Fruit fly (Drosophila melanogaster) whole organism, embryonic: ENCODE data around the gene Sfp23F.

Source experiments
- CG10209 ChIP-seq: fragments of 200-800 bp; sonication (Bioruptor generic); optimal IDR thresholded peaks from 3 replicates; lab custom pipeline; 2017; ENCODE audit warnings: missing biosample characterization, mild to moderate bottlenecking, missing genetic modification characterization, missing genetic modification reagents
- CG10959 ChIP-seq: fragments of 200-800 bp; sonication (Bioruptor generic); IDR thresholded peaks from 2 replicates; pipeline ENCODE4 v1.3.6; 2022; ENCODE audit warnings: missing biosample characterization, missing genetic modification characterization
- CG10979 ChIP-seq: fragments of 200-800 bp; sonication (Bioruptor generic); optimal IDR thresholded peaks from 2 replicates; lab custom pipeline; 2018; ENCODE audit warnings: missing biosample characterization, mild to moderate bottlenecking, missing genetic modification characterization, moderate library complexity
- CG11560 ChIP-seq: fragments of 200-800 bp; sonication (Bioruptor generic); IDR thresholded peaks from 3 replicates; pipeline ENCODE4 v1.3.6; 2022; ENCODE audit warnings: missing biosample characterization, missing genetic modification characterization
- CG1529 ChIP-seq: fragments of 200-800 bp; sonication (Bioruptor generic); optimal IDR thresholded peaks from 3 replicates; lab custom pipeline; 2018; ENCODE audit warnings: missing biosample characterization, missing genetic modification characterization
- CG16779 ChIP-seq: fragments of 200-800 bp; sonication (Bioruptor generic); IDR thresholded peaks from 2 replicates; pipeline ENCODE4 v1.3.6; 2022; ENCODE audit warnings: missing biosample characterization, missing genetic modification characterization
- CG33557 ChIP-seq: fragments of 200-800 bp; sonication (Bioruptor generic); optimal IDR thresholded peaks from 2 replicates; lab custom pipeline; 2019; ENCODE audit warnings: missing biosample characterization, mild to moderate bottlenecking, missing genetic modification characterization, moderate library complexity
- CG34376 ChIP-seq: fragments of 200-800 bp; sonication (Bioruptor generic); optimal IDR thresholded peaks from 2 replicates; lab custom pipeline; 2018; ENCODE audit warnings: missing biosample characterization, mild to moderate bottlenecking, missing genetic modification characterization
- CG5180 ChIP-seq: fragments of 200-800 bp; sonication (Bioruptor generic); optimal IDR thresholded peaks from 3 replicates; lab custom pipeline; 2017; ENCODE audit warnings: missing biosample characterization, missing genetic modification characterization, mild to moderate bottlenecking, moderate library complexity, missing genetic modification reagents
- CG6254 ChIP-seq: fragments of 200-800 bp; sonication (Bioruptor generic); optimal IDR thresholded peaks from 3 replicates; lab custom pipeline; 2017; ENCODE audit warnings: mild to moderate bottlenecking, missing biosample characterization, missing genetic modification reagents, missing genetic modification characterization
- CG7745 ChIP-seq: fragments of 200-800 bp; sonication (Bioruptor generic); optimal IDR thresholded peaks from 2 replicates; lab custom pipeline; 2018; ENCODE audit warnings: missing biosample characterization, mild to moderate bottlenecking, missing genetic modification characterization, moderate library complexity
- CG9437 ChIP-seq: fragments of 200-800 bp; sonication (Bioruptor generic); optimal IDR thresholded peaks from 2 replicates; lab custom pipeline; 2018; ENCODE audit warnings: missing biosample characterization, mild to moderate bottlenecking, missing genetic modification characterization
- CG9932 ChIP-seq: fragments of 200-800 bp; sonication (Bioruptor generic); IDR thresholded peaks from 2 replicates; pipeline ENCODE4 v1.3.6; 2022; ENCODE audit warnings: missing biosample characterization, missing genetic modification characterization
- CHES-1-like ChIP-seq: fragments of 200-800 bp; sonication (Bioruptor generic); optimal IDR thresholded peaks from 2 replicates; lab custom pipeline; 2016; ENCODE audit warnings: missing biosample characterization, missing genetic modification characterization
- CTCF ChIP-seq: fragments of 200-800 bp; sonication (Bioruptor generic); optimal IDR thresholded peaks from 2 replicates; lab custom pipeline; 2017; ENCODE audit warnings: missing biosample characterization, mild to moderate bottlenecking, missing genetic modification characterization, moderate library complexity
- Camta ChIP-seq: fragments of 200-800 bp; sonication (Bioruptor generic); optimal IDR thresholded peaks from 2 replicates; lab custom pipeline; 2016; ENCODE audit warnings: missing biosample characterization, missing genetic modification characterization
- ERR ChIP-seq: fragments of 200-800 bp; sonication (Bioruptor generic); optimal IDR thresholded peaks from 2 replicates; lab custom pipeline; 2016; ENCODE audit warnings: missing biosample characterization, missing genetic modification characterization
- Hsf ChIP-seq: fragments of 200-800 bp; sonication (Bioruptor generic); optimal IDR thresholded peaks from 3 replicates; lab custom pipeline; 2016; ENCODE audit warnings: missing biosample characterization, missing genetic modification characterization
- Meics ChIP-seq: fragments of 200-800 bp; sonication (Bioruptor generic); optimal IDR thresholded peaks from 2 replicates; lab custom pipeline; 2017; ENCODE audit warnings: missing biosample characterization, mild to moderate bottlenecking, missing genetic modification characterization
- NC2α ChIP-seq: fragments of 200-800 bp; sonication (Bioruptor generic); optimal IDR thresholded peaks from 2 replicates; lab custom pipeline; 2016; ENCODE audit warnings: missing biosample characterization, missing genetic modification characterization
- Neu2 ChIP-seq: fragments of 200-800 bp; sonication (Bioruptor generic); optimal IDR thresholded peaks from 3 replicates; lab custom pipeline; 2016; ENCODE audit warnings: missing biosample characterization, missing genetic modification characterization, borderline replicate concordance
- NfI ChIP-seq: fragments of 200-800 bp; sonication (Bioruptor generic); optimal IDR thresholded peaks from 3 replicates; lab custom pipeline; 2018; ENCODE audit warnings: missing biosample characterization, mild to moderate bottlenecking, missing genetic modification characterization, moderate library complexity
- Oaz ChIP-seq: fragments of 200-800 bp; sonication (Bioruptor generic); IDR thresholded peaks from 2 replicates; pipeline ENCODE4 v1.3.6; 2022; ENCODE audit warnings: missing biosample characterization, missing genetic modification characterization
- PHDP ChIP-seq: fragments of 200-800 bp; sonication (Bioruptor generic); optimal IDR thresholded peaks from 3 replicates; lab custom pipeline; 2018; ENCODE audit warnings: missing biosample characterization, mild to moderate bottlenecking, missing genetic modification characterization, moderate library complexity
- Ptx1 ChIP-seq: fragments of 200-800 bp; sonication (Bioruptor generic); IDR thresholded peaks from 2 replicates; pipeline ENCODE4 v1.3.6; 2022; ENCODE audit warnings: missing biosample characterization, missing genetic modification characterization
- Rfx ChIP-seq: fragments of 200-800 bp; sonication (Bioruptor generic); IDR thresholded peaks from 2 replicates; pipeline ENCODE4 v1.3.6; 2022; ENCODE audit warnings: missing biosample characterization, missing genetic modification characterization
- Six4 ChIP-seq: fragments of 200-800 bp; sonication (Bioruptor generic); optimal IDR thresholded peaks from 2 replicates; lab custom pipeline; 2016; ENCODE audit warnings: missing biosample characterization, missing genetic modification characterization
- ac ChIP-seq: fragments of 200-800 bp; sonication (Bioruptor generic); optimal IDR thresholded peaks from 3 replicates; lab custom pipeline; 2017; ENCODE audit warnings: missing biosample characterization, mild to moderate bottlenecking, missing genetic modification characterization
- corto ChIP-seq: fragments of 200-800 bp; sonication (Bioruptor generic); optimal IDR thresholded peaks from 2 replicates; lab custom pipeline; 2016; ENCODE audit warnings: missing biosample characterization, mild to moderate bottlenecking, missing genetic modification characterization, moderate library complexity
- cwo ChIP-seq: fragments of 200-800 bp; sonication (Bioruptor generic); optimal IDR thresholded peaks from 3 replicates; lab custom pipeline; 2017; ENCODE audit warnings: missing biosample characterization, missing genetic modification characterization, mild to moderate bottlenecking, moderate library complexity, missing genetic modification reagents
- dm ChIP-seq: fragments of 200-800 bp; sonication (Bioruptor generic); optimal IDR thresholded peaks from 3 replicates; lab custom pipeline; 2016; ENCODE audit warnings: missing biosample characterization, missing genetic modification characterization
- dmrt99B ChIP-seq: fragments of 200-800 bp; sonication (Bioruptor generic); optimal IDR thresholded peaks from 2 replicates; lab custom pipeline; 2018; ENCODE audit warnings: missing biosample characterization, mild to moderate bottlenecking, missing genetic modification characterization, moderate library complexity
- dpn ChIP-seq, 2 experiments: fragments of 200-800 bp; sonication (Bioruptor generic); optimal IDR thresholded peaks; 3 replicates each; lab custom pipeline; 2016; ENCODE audit warnings: missing biosample characterization in 2 of 2, missing genetic modification characterization in 2 of 2
- emc ChIP-seq: fragments of 200-800 bp; sonication (Bioruptor generic); optimal IDR thresholded peaks from 2 replicates; lab custom pipeline; 2016; ENCODE audit warnings: missing biosample characterization, missing genetic modification characterization
- exex ChIP-seq: fragments of 200-800 bp; sonication (Bioruptor generic); optimal IDR thresholded peaks from 4 replicates; lab custom pipeline; 2018; ENCODE audit warnings: missing biosample characterization, mild to moderate bottlenecking, missing genetic modification characterization, moderate library complexity
- gce ChIP-seq: fragments of 200-800 bp; sonication (Bioruptor generic); IDR thresholded peaks from 3 replicates; pipeline ENCODE4 v1.3.6; 2022; ENCODE audit warnings: missing biosample characterization, missing genetic modification characterization
- gem ChIP-seq: fragments of 200-800 bp; sonication (Bioruptor generic); optimal IDR thresholded peaks from 2 replicates; lab custom pipeline; 2019; ENCODE audit warnings: missing biosample characterization, mild to moderate bottlenecking, missing genetic modification characterization, moderate library complexity
- grn ChIP-seq: fragments of 200-800 bp; sonication (Bioruptor generic); optimal IDR thresholded peaks from 3 replicates; lab custom pipeline; 2017; ENCODE audit warnings: missing biosample characterization, missing genetic modification characterization
- gro ChIP-seq: fragments of 200-800 bp; sonication (Bioruptor generic); optimal IDR thresholded peaks from 2 replicates; lab custom pipeline; 2016; ENCODE audit warnings: missing biosample characterization, missing genetic modification characterization
- her ChIP-seq: fragments of 200-800 bp; sonication (Bioruptor generic); optimal IDR thresholded peaks from 2 replicates; lab custom pipeline; 2016; ENCODE audit warnings: missing biosample characterization, missing genetic modification characterization
- insv ChIP-seq, 2 experiments: fragments of 200-800 bp; sonication (Bioruptor generic); optimal IDR thresholded peaks; 3 replicates each; lab custom pipeline; 2016 to 2018; ENCODE audit warnings: missing biosample characterization in 2 of 2, missing genetic modification characterization in 2 of 2
- klu ChIP-seq: fragments of 200-800 bp; sonication (Bioruptor generic); IDR thresholded peaks from 2 replicates; pipeline ENCODE4 v1.3.6; 2022; ENCODE audit warnings: missing biosample characterization, missing genetic modification characterization
- lmd ChIP-seq: fragments of 200-800 bp; sonication (Bioruptor generic); IDR thresholded peaks from 2 replicates; pipeline ENCODE4 v1.3.6; 2022; ENCODE audit warnings: missing biosample characterization, missing genetic modification characterization
- mam ChIP-seq: fragments of 200-800 bp; sonication (Bioruptor generic); optimal IDR thresholded peaks from 3 replicates; lab custom pipeline; 2016; ENCODE audit warnings: missing biosample characterization, missing genetic modification characterization
- peb ChIP-seq: fragments of 200-800 bp; sonication (Bioruptor generic); IDR thresholded peaks from 2 replicates; pipeline ENCODE4 v1.3.6; 2022; ENCODE audit warnings: missing biosample characterization, missing genetic modification characterization
- salm ChIP-seq: fragments of 200-800 bp; sonication (Bioruptor generic); optimal IDR thresholded peaks from 2 replicates; lab custom pipeline; 2018; ENCODE audit warnings: missing biosample characterization, mild to moderate bottlenecking, missing genetic modification characterization
- sens ChIP-seq: fragments of 200-800 bp; sonication (Bioruptor generic); peaks from one replicate; lab custom pipeline; 2016; ENCODE audit warnings: missing biosample characterization, missing genetic modification characterization
- unpg ChIP-seq: fragments of 200-800 bp; sonication (Bioruptor generic); optimal IDR thresholded peaks from 3 replicates; lab custom pipeline; 2018; ENCODE audit warnings: missing biosample characterization, mild to moderate bottlenecking, missing genetic modification characterization, moderate library complexity

The Sfp23F gene

dm6 chr2L:3361821-3362220 is 25.7 kb downstream of the Sfp23F start:
- TF ChIP-seq CG10959 (GFP tag; lab: Robert Waterston, UW) (no peak), NC2α (GFP tag; lab: Kevin White, UChicago) (no peak), CHES-1-like (no peak), unpg (GFP tag; lab: Kevin White, UChicago) (no peak), cwo (GFP tag; lab: Kevin White, UChicago) (peak; percentile 41), CG6254 (GFP tag; lab: Kevin White, UChicago) (no peak), CG33557 (GFP tag; lab: Kevin White, UChicago) (no peak), Six4 (GFP tag; lab: Kevin White, UChicago) (no peak), mam (GFP tag; lab: Kevin White, UChicago) (no peak), CG1529 (GFP tag; lab: Kevin White, UChicago) (no peak), Oaz (no peak), PHDP (tag; lab: Kevin White, UChicago) (no peak), dmrt99B (tag; lab: Kevin White, UChicago) (no peak), CG34376 (GFP tag; lab: Kevin White, UChicago) (peak; percentile 49), gro (no peak), Ptx1 (no peak), NfI (no peak), CG16779 (GFP tag; lab: Robert Waterston, UW) (no peak), gem (tag; lab: Kevin White, UChicago) (no peak), exex (tag; lab: Kevin White, UChicago) (peak; percentile 81)

dm6 chr2L:3356790-3357696 is 30.5 kb downstream of the Sfp23F start, which contains the start of gene CG8838:
TSS of gene CG8838 (plus strand) at chr2L:3357646.
- peak; percentile 33 for TF ChIP-seq grn
- TF ChIP-seq sens (GFP tag; lab: Kevin White, UChicago), result peak; percentile 27
- TF ChIP-seq gce (GFP tag; lab: Robert Waterston, UW), result no peak
- TF ChIP-seq CG9437 (GFP tag; lab: Kevin White, UChicago), result peak; percentile 99
- no peak for TF ChIP-seq insv (GFP tag; optimal IDR thresholded peaks at IDR 0.05; lab: Kevin White, UChicago)
- peak; percentile 12 for TF ChIP-seq CTCF (GFP tag; lab: Kevin White, UChicago)
- TF ChIP-seq Camta (GFP tag; lab: Kevin White, UChicago), result no peak
- TF ChIP-seq corto, result peak; percentile 44
- TF ChIP-seq peb (GFP tag; lab: Robert Waterston, UW), result no peak
- no peak for TF ChIP-seq CG10979 (tag; lab: Kevin White, UChicago)

- TF ChIP-seq CG5180 (GFP tag; lab: Kevin White, UChicago), result no peak
- peak; percentile 32; the same call in 1 of the 2 replicates for TF ChIP-seq lmd (GFP tag; lab: Robert Waterston, UW)
- no peak for TF ChIP-seq Neu2 (GFP tag; lab: Kevin White, UChicago)
- TF ChIP-seq CG7745, result no peak
- TF ChIP-seq klu (GFP tag; lab: Robert Waterston, UW), result 0 out of 2 replicates have a peak, but pooled peaks have one; percentile 1
- TF ChIP-seq CG10209 (GFP tag; lab: Kevin White, UChicago), result peak; percentile 2
- no peak for TF ChIP-seq dm
- TF ChIP-seq emc (GFP tag; lab: Kevin White, UChicago), result no peak
- peak; percentile 14 for TF ChIP-seq her (GFP tag; lab: Kevin White, UChicago)
- TF ChIP-seq ERR, result peak; percentile 14
- peak; percentile 1 for TF ChIP-seq CG34376 (GFP tag; lab: Kevin White, UChicago)
- peak; percentile 57 for TF ChIP-seq CG9932
- TF ChIP-seq ac (GFP tag; lab: Kevin White, UChicago), result no peak
- peak in 1 of 2 experiments; percentile 29 for TF ChIP-seq dpn (GFP tag; optimal IDR thresholded peaks at IDR 0.05; lab: Kevin White, UChicago)
- no peak for TF ChIP-seq Hsf
- TF ChIP-seq salm, result no peak
- TF ChIP-seq Rfx (GFP tag; lab: Robert Waterston, UW), result peak; percentile 71; the same call in 1 of the 2 replicates
- peak; percentile 19 for TF ChIP-seq Meics (GFP tag; lab: Kevin White, UChicago)
- no peak for TF ChIP-seq CG11560 (tag; lab: Robert Waterston, UW)
Observed at dm6 chr2L:3356193-3356645, 31.3 kb downstream of the Sfp23F start.
